Fruit fly (Drosophila melanogaster): Measurements from ENCODE around the gene CG3397.

CG3397 gene

dm6 chr3R:11933903-11934302 lies 50.4 kb downstream of the CG3397 start:
- TF ChIP-seq Pif1A (GFP tag; optimal IDR thresholded peaks at IDR 0.05) (no peak), CG8301 (tag; optimal IDR thresholded peaks at IDR 0.05) (no peak), CG14655 (GFP tag; optimal IDR thresholded peaks at IDR 0.05) (no peak), Snoo (tag; optimal IDR thresholded peaks at IDR 0.05) (no peak), CG32121 (GFP tag; IDR thresholded peaks at IDR 0.05) (no peak), CG10348 (GFP tag; IDR thresholded peaks at IDR 0.05) (no peak), fd96Ca (GFP tag; IDR thresholded peaks at IDR 0.05) (no peak), CG17806 (tag; optimal IDR thresholded peaks at IDR 0.05) (no peak), Ets98B (GFP tag; IDR thresholded peaks at IDR 0.05) (no peak), CG9948 (tag; optimal IDR thresholded peaks at IDR 0.05) (no peak), CG12605 (GFP tag; IDR thresholded peaks at IDR 0.05) (no peak), CG13204 (GFP tag; optimal IDR thresholded peaks at IDR 0.05) (no peak), CG4496 (GFP tag; IDR thresholded peaks at IDR 0.05) (no peak), CG15710 (tag; optimal IDR thresholded peaks at IDR 0.05) (no peak), CG8159 (tag; optimal IDR thresholded peaks at IDR 0.05) (no peak), CG34367 (tag; optimal IDR thresholded peaks at IDR 0.05) (no peak), Pif1B (GFP tag; optimal IDR thresholded peaks at IDR 0.05) (no peak), D1 (tag; optimal IDR thresholded peaks at IDR 0.05) (no peak)

Measured in whole organism, pupa.